Fruit fly (Drosophila melanogaster): Measurements from ENCODE around the gene Dph1.
A peak's percentile ranks its signal among the peaks of the same experiment; 100 is the strongest.

Gene Dph1

dm6 chr3L:11683819-11684521, 12.8 kb downstream of the Dph1 start, which contains the start of gene Sugb (continued):
- TF ChIP-seq Poxn (GFP tag; IDR thresholded peaks at IDR 0.05) (no peak), CTCF (GFP tag; optimal IDR thresholded peaks at IDR 0.05) (no peak), repo (GFP tag; optimal IDR thresholded peaks at IDR 0.05) (no peak), CG15514 (GFP tag; optimal IDR thresholded peaks at IDR 0.05) (peak; percentile 74), toy (GFP tag; IDR thresholded peaks at IDR 0.05) (no peak), tap (tag; optimal IDR thresholded peaks at IDR 0.05) (no peak), Elba2 (GFP tag; optimal IDR thresholded peaks at IDR 0.05) (peak; percentile 0), kah (GFP tag; optimal IDR thresholded peaks at IDR 0.05) (no peak), Hr78 (GFP tag; optimal IDR thresholded peaks at IDR 0.05) (no peak), PHDP (tag; optimal IDR thresholded peaks at IDR 0.05) (peak; percentile 80), CG12071 (GFP tag; optimal IDR thresholded peaks at IDR 0.05) (peak; percentile 8), pum (GFP tag; optimal IDR thresholded peaks at IDR 0.05) (peak; percentile 49), CG2875 (GFP tag; optimal IDR thresholded peaks at IDR 0.05) (no peak), dati (GFP tag; IDR thresholded peaks at IDR 0.05) (no peak), hb (GFP tag; IDR thresholded peaks at IDR 0.05; ENCODE audit: partially characterized antibody) (no peak), CG5245 (GFP tag; optimal IDR thresholded peaks at IDR 0.05) (peak; percentile 42), H2.0 (GFP tag; IDR thresholded peaks at IDR 0.05) (peak; percentile 21; the same call in 1 of the 2 replicates), ind (GFP tag; optimal IDR thresholded peaks at IDR 0.05) (peak; percentile 1), pnt (GFP tag; optimal IDR thresholded peaks at IDR 0.05) (peak; percentile 34), slou (GFP tag; optimal IDR thresholded peaks at IDR 0.05) (no peak), ato (GFP tag; IDR thresholded peaks at IDR 0.05; ENCODE audit: partially characterized antibody) (no peak), Adf1 (GFP tag; IDR thresholded peaks at IDR 0.05) (peak; percentile 44; the same call in 1 of the 2 replicates), fd96Cb (tag; optimal IDR thresholded peaks at IDR 0.05) (no peak), CG11398 (GFP tag; optimal IDR thresholded peaks at IDR 0.05) (no peak), trem (tag; optimal IDR thresholded peaks at IDR 0.05) (peak; percentile 39), CG3847 (GFP tag; IDR thresholded peaks at IDR 0.05) (peak; percentile 61), lab (GFP tag; optimal IDR thresholded peaks at IDR 0.05) (peak; percentile 77), CG12769 (tag; optimal IDR thresholded peaks at IDR 0.05) (peak; percentile 8), CG42726 (GFP tag; IDR thresholded peaks at IDR 0.05; ENCODE audit: partially characterized antibody) (no peak), CG7271 (tag; optimal IDR thresholded peaks at IDR 0.05) (no peak), zfh1 (GFP tag; IDR thresholded peaks at IDR 0.05) (peak; percentile 75; the same call in 2 of the 3 replicates), Sin3A (optimal IDR thresholded peaks at IDR 0.05) (no peak), insv (GFP tag; optimal IDR thresholded peaks at IDR 0.05) (peak in 1 of 2 experiments; percentile 74), lov (optimal IDR thresholded peaks at IDR 0.05) (no peak), lov (GFP tag; IDR thresholded peaks at IDR 0.05) (no peak), corto (GFP tag; optimal IDR thresholded peaks at IDR 0.05) (peak; percentile 57), CG14050 (GFP tag; IDR thresholded peaks at IDR 0.05) (0 out of 3 replicates have a peak, but pooled peaks have one; percentile 30), CG6272 (GFP tag; IDR thresholded peaks at IDR 0.05) (peak; percentile 46; the same call in 1 of the 2 replicates), slbo (GFP tag; IDR thresholded peaks at IDR 0.05) (peak; percentile 80), Ptx1 (GFP tag; IDR thresholded peaks at IDR 0.05) (peak; percentile 56; the same call in 1 of the 2 replicates), Antp (GFP tag; optimal IDR thresholded peaks at IDR 0.05) (peak; percentile 41), slp2 (GFP tag; optimal IDR thresholded peaks at IDR 0.05) (no peak), rib (GFP tag; IDR thresholded peaks at IDR 0.05) (peak; percentile 63), CG15073 (GFP tag; optimal IDR thresholded peaks at IDR 0.05) (no peak), Opbp (GFP tag; IDR thresholded peaks at IDR 0.05; ENCODE audit: partially characterized antibody) (peak; percentile 30; the same call in 1 of the 3 replicates), NK7.1 (GFP tag; optimal IDR thresholded peaks at IDR 0.05) (peak; percentile 55), CG8765 (GFP tag; IDR thresholded peaks at IDR 0.05) (no peak), Max (GFP tag; optimal IDR thresholded peaks at IDR 0.05) (no peak), CG17612 (GFP tag; IDR thresholded peaks at IDR 0.05) (no peak), CG12744 (GFP tag; optimal IDR thresholded peaks at IDR 0.05) (no peak), CG9609 (GFP tag; optimal IDR thresholded peaks at IDR 0.05) (peak; percentile 40)

All from whole organism, embryonic.